Worm (Caenorhabditis elegans) whole organism, mixed stage, embryonic: Measurements from ENCODE around the gene sex-1.

Experiments
- ceh-43 ChIP-seq: fragments of 200-800 bp; sonication (Bioruptor generic); optimal IDR thresholded peaks from 2 replicates; lab custom pipeline; 2018; ENCODE audit warnings: mild to moderate bottlenecking, missing genetic modification characterization, moderate library complexity, missing compliant biosample characterization
- ceh-83 ChIP-seq: fragments of 200-800 bp; sonication (Bioruptor generic); optimal IDR thresholded peaks from 2 replicates; lab custom pipeline; 2018; ENCODE audit warnings: mild to moderate bottlenecking, missing genetic modification characterization, missing compliant biosample characterization
- unc-120 ChIP-seq: sonication (generic microtip); optimal IDR thresholded peaks from 2 replicates; lab custom pipeline; 2017; ENCODE audit warnings: missing genetic modification characterization, missing compliant biosample characterization; ENCODE audit not compliant: poor library complexity, severe bottlenecking
- ztf-11 ChIP-seq: fragments of 150-350 bp; optimal IDR thresholded peaks from 2 replicates; lab custom pipeline; 2014; ENCODE audit warnings: missing biosample characterization, missing genetic modification characterization

ce11 chrX:10199202-10199601, 6.0 kb downstream of the sex-1 start:
- TF ChIP-seq ztf-11 (tag; lab: Kevin White, UChicago) (no peak), ceh-43 (GFP tag; lab: Kevin White, UChicago) (no peak), unc-120 (tag; lab: Kevin White, UChicago) (no peak), ceh-83 (no peak)
